Fruit fly (Drosophila melanogaster) ovary, adult (tissue): ENCODE measurements around the gene Pits.

ENCODE experiments used
- CG17801 ChIP-seq: fragments of 200-800 bp; optimal IDR thresholded peaks from 2 replicates; lab custom pipeline; 2019; ENCODE audit warnings: missing biosample characterization, mild to moderate bottlenecking, missing genetic modification characterization, moderate library complexity; ENCODE audit not compliant: partially characterized antibody

Pits gene

dm6 chrX:12596353-12597107 lies 13.5 kb upstream of the Pits start:
- TF ChIP-seq CG17801 (GFP tag; lab: Kevin White, UChicago), result peak; percentile 93

- no peak for TF ChIP-seq CG17801 (GFP tag; lab: Kevin White, UChicago)
Observed at dm6 chrX:12595610-12596336, 12.8 kb upstream of the Pits start, which contains the start of the genes CG1824 and Sec16. TSS of gene CG1824 (minus strand) at chrX:12595624. TSS of gene Sec16 (plus strand) at chrX:12596047.

dm6 chrX:12595100-12595609 lies 12.2 kb upstream of the Pits start:
- no peak for TF ChIP-seq CG17801 (GFP tag; lab: Kevin White, UChicago)

dm6 chrX:12592121-12592466 lies 9.1 kb upstream of the Pits start, which contains the start of gene LIMK1:
TSS of gene LIMK1 (minus strand) at chrX:12592193.
- peak; percentile 14 for TF ChIP-seq CG17801 (GFP tag; lab: Kevin White, UChicago)

- TF ChIP-seq CG17801 (GFP tag; lab: Kevin White, UChicago), result peak; percentile 56
Observed at dm6 chrX:12591223-12592120, 8.5 kb upstream of the Pits start.

dm6 chrX:12583870-12584390 lies 937 bp upstream of the Pits start:
- no peak for TF ChIP-seq CG17801 (GFP tag; lab: Kevin White, UChicago)

- TF ChIP-seq CG17801 (GFP tag; lab: Kevin White, UChicago), result no peak
Observed at dm6 chrX:12582661-12582983, 371 bp downstream of the Pits start.

dm6 chrX:12581894-12582293 lies 1.1 kb downstream of the Pits start:
- TF ChIP-seq CG17801 (GFP tag; lab: Kevin White, UChicago), result no peak

- no peak for TF ChIP-seq CG17801 (GFP tag; lab: Kevin White, UChicago)
Observed at dm6 chrX:12581305-12581676, 1.7 kb downstream of the Pits start.

- no peak for TF ChIP-seq CG17801 (GFP tag; lab: Kevin White, UChicago)
Observed at dm6 chrX:12580498-12581304, 2.3 kb downstream of the Pits start.

dm6 chrX:12580040-12580497 lies 2.9 kb downstream of the Pits start:
- peak; percentile 60 for TF ChIP-seq CG17801 (GFP tag; lab: Kevin White, UChicago)

- peak; percentile 76 for TF ChIP-seq CG17801 (GFP tag; lab: Kevin White, UChicago)
Observed at dm6 chrX:12579506-12579999, 3.4 kb downstream of the Pits start.

dm6 chrX:12578701-12579372 lies 4.2 kb downstream of the Pits start:
- no peak for TF ChIP-seq CG17801 (GFP tag; lab: Kevin White, UChicago)
